Worm (Caenorhabditis elegans) whole organism, L4 larva: Measurements from ENCODE around the gene snb-5.

Source experiments
- F10B5.3 ChIP-seq: sonication (generic microtip); optimal IDR thresholded peaks from 2 replicates; lab custom pipeline; 2016; ENCODE audit warnings: mild to moderate bottlenecking, missing genetic modification characterization, missing compliant biosample characterization
- F26F4.8 ChIP-seq: fragments of 200-800 bp; sonication (Bioruptor generic); conservative IDR thresholded peaks from 2 replicates; pipeline ENCODE4 v1.3.6; 2022; ENCODE audit warnings: missing genetic modification characterization, missing compliant biosample characterization
- F44E2.7 ChIP-seq: fragments of 200-800 bp; sonication (Bioruptor generic); IDR thresholded peaks from 2 replicates; pipeline ENCODE4 v2.1.2; 2022; ENCODE audit warnings: missing genetic modification characterization, missing compliant biosample characterization
- T26A8.4 ChIP-seq: fragments of 200-800 bp; sonication (Bioruptor generic); IDR thresholded peaks from 2 replicates; pipeline ENCODE4 v1.3.6; 2022; ENCODE audit warnings: missing genetic modification characterization, missing compliant biosample characterization
- Y48G9A.11 ChIP-seq: fragments of 200-800 bp; sonication (Bioruptor generic); IDR thresholded peaks from 2 replicates; pipeline ENCODE4 v1.3.6; 2022; ENCODE audit warnings: missing genetic modification reagents, missing genetic modification characterization, missing compliant biosample characterization
- Y5F2A.4 ChIP-seq: fragments of 200-800 bp; sonication (Bioruptor generic); optimal IDR thresholded peaks from 2 replicates; lab custom pipeline; 2018; ENCODE audit warnings: mild to moderate bottlenecking, missing genetic modification characterization, missing compliant biosample characterization
- Y75B8A.6 ChIP-seq: fragments of 200-800 bp; sonication (Bioruptor generic); IDR thresholded peaks from 2 replicates; pipeline ENCODE4 v1.3.6; 2022; ENCODE audit warnings: missing genetic modification reagents, missing genetic modification characterization, missing compliant biosample characterization
- ZK337.2 ChIP-seq: fragments of 200-800 bp; sonication (Bioruptor generic); IDR thresholded peaks from 2 replicates; pipeline ENCODE4 v1.3.6; 2022; ENCODE audit warnings: missing genetic modification reagents, missing genetic modification characterization, missing compliant biosample characterization
- aha-1 ChIP-seq: fragments of 150-350 bp; peaks from one replicate; lab custom pipeline; 2014; ENCODE audit warnings: missing biosample characterization, missing genetic modification characterization
- ces-1 ChIP-seq: fragments of 150-350 bp; sonication (generic microtip); optimal IDR thresholded peaks from 4 replicates; lab custom pipeline; 2014; ENCODE audit warnings: missing biosample characterization, missing genetic modification reagents, missing genetic modification characterization
- ctbp-1 ChIP-seq: fragments of 200-800 bp; sonication (Bioruptor generic); IDR thresholded peaks from 2 replicates; pipeline ENCODE4 v1.3.6; 2022; ENCODE audit warnings: missing genetic modification reagents, missing genetic modification characterization, missing compliant biosample characterization
- dpl-1 ChIP-seq: fragments of 150-350 bp; optimal IDR thresholded peaks from 2 replicates; lab custom pipeline; 2014; ENCODE audit warnings: missing biosample characterization, missing genetic modification reagents, missing genetic modification characterization
- egl-27 ChIP-seq: sonication (generic microtip); optimal IDR thresholded peaks from 3 replicates; lab custom pipeline; 2017; ENCODE audit warnings: missing biosample characterization, missing genetic modification reagents, missing genetic modification characterization
- fkh-10 ChIP-seq: fragments of 150-350 bp; optimal IDR thresholded peaks from 2 replicates; lab custom pipeline; 2014; ENCODE audit warnings: missing biosample characterization, missing genetic modification reagents, missing genetic modification characterization
- lin-29 ChIP-seq: fragments of 200-800 bp; sonication (Bioruptor generic); IDR thresholded peaks from 2 replicates; pipeline ENCODE4 v1.3.6; 2022; ENCODE audit warnings: missing genetic modification reagents, missing genetic modification characterization, missing compliant biosample characterization
- lin-39 ChIP-seq: fragments of 150-350 bp; optimal IDR thresholded peaks from 2 replicates; lab custom pipeline; 2014; ENCODE audit warnings: missing biosample characterization, missing genetic modification reagents, missing genetic modification characterization
- mdl-1 ChIP-seq, 2 experiments: fragments of 150-350 bp in 1 of 2; sonication (generic microtip) in 1 of 2; optimal IDR thresholded peaks; 2 replicates each; lab custom pipeline; 2014 to 2017; ENCODE audit warnings: missing biosample characterization in 2 of 2, missing genetic modification characterization in 2 of 2
- nhr-237 ChIP-seq: sonication (generic microtip); optimal IDR thresholded peaks from 2 replicates; lab custom pipeline; 2017; ENCODE audit warnings: missing biosample characterization, missing genetic modification characterization
- nhr-28 ChIP-seq: fragments of 150-350 bp; optimal IDR thresholded peaks from 2 replicates; lab custom pipeline; 2014; ENCODE audit warnings: missing biosample characterization, missing genetic modification characterization
- nhr-42 ChIP-seq: fragments of 200-800 bp; sonication (Bioruptor generic); IDR thresholded peaks from 2 replicates; pipeline ENCODE4 v1.3.6; 2022; ENCODE audit warnings: missing genetic modification characterization, missing compliant biosample characterization
- nhr-6 ChIP-seq: fragments of 150-350 bp; optimal IDR thresholded peaks from 2 replicates; lab custom pipeline; 2014; ENCODE audit warnings: missing biosample characterization, missing genetic modification characterization
- pqm-1 ChIP-seq: sonication (generic microtip); optimal IDR thresholded peaks from 2 replicates; lab custom pipeline; 2017; ENCODE audit warnings: missing biosample characterization, missing genetic modification characterization
- rbr-2 ChIP-seq: sonication (generic microtip); optimal IDR thresholded peaks from 2 replicates; lab custom pipeline; 2016; ENCODE audit warnings: missing genotype, missing genetic modification characterization, missing compliant biosample characterization
- saeg-2 ChIP-seq: fragments of 200-800 bp; sonication (Bioruptor generic); IDR thresholded peaks from 2 replicates; pipeline ENCODE4 v1.3.6; 2022; ENCODE audit warnings: missing genetic modification reagents, missing genetic modification characterization, missing compliant biosample characterization
- spr-3 ChIP-seq: fragments of 200-800 bp; sonication (Bioruptor generic); optimal IDR thresholded peaks from 2 replicates; lab custom pipeline; 2018; ENCODE audit warnings: mild to moderate bottlenecking, missing genetic modification characterization, missing compliant biosample characterization
- unc-62 ChIP-seq, 3 experiments: fragments of 150-350 bp in 1 of 3; sonication (generic microtip); optimal IDR thresholded peaks in 2 of 3; peaks in 1 of 3; 1 replicate in 1 of 3; 2 replicates in 2 of 3; lab custom pipeline; 2014 to 2017; ENCODE audit warnings: missing biosample characterization in 3 of 3, missing genetic modification characterization in 3 of 3, missing genetic modification reagents in 3 of 3, missing genotype in 1 of 3
- zip-11 ChIP-seq: fragments of 200-800 bp; sonication (Bioruptor generic); IDR thresholded peaks from 2 replicates; pipeline ENCODE4 v1.3.6; 2022; ENCODE audit warnings: missing genetic modification characterization, missing compliant biosample characterization

The snb-5 gene

ce11 chrIII:8175263-8175662 is 27.6 kb upstream of the snb-5 start:
- TF ChIP-seq F26F4.8 (no peak), egl-27 (tag; lab: Kevin White, UChicago) (no peak), Y75B8A.6 (GFP tag; lab: Robert Waterston, UW) (no peak), unc-62 (GFP tag; optimal IDR thresholded peaks at IDR 0.05 in 1 of 2; lab: Kevin White, UChicago) (no peak), unc-62 (tag; optimal IDR thresholded peaks at IDR 0.05; lab: Kevin White, UChicago) (no peak), fkh-10 (GFP tag; lab: Kevin White, UChicago) (no peak), zip-11 (GFP tag; lab: Robert Waterston, UW) (no peak), F10B5.3 (tag; lab: Kevin White, UChicago) (no peak), nhr-42 (GFP tag; lab: Robert Waterston, UW) (no peak), pqm-1 (no peak), T26A8.4 (no peak), rbr-2 (tag; lab: Kevin White, UChicago) (no peak), saeg-2 (no peak), lin-29 (GFP tag; lab: Robert Waterston, UW) (no peak), ZK337.2 (GFP tag; lab: Robert Waterston, UW) (no peak)

- TF ChIP-seq spr-3 (GFP tag; lab: Kevin White, UChicago) (no peak), fkh-10 (GFP tag; lab: Kevin White, UChicago) (peak; percentile 0)
Measured at ce11 chrIII:8176265-8176664, 26.6 kb upstream of the snb-5 start, which contains the start of gene C50C3.12. TSS of gene C50C3.12 (plus strand) at chrIII:8176565.

- TF ChIP-seq ces-1 (GFP tag; lab: Kevin White, UChicago), result peak; percentile 39
- no peak for TF ChIP-seq nhr-28 (tag; lab: Kevin White, UChicago)
Measured at ce11 chrIII:8178924-8179323, 23.9 kb upstream of the snb-5 start, which contains the start of gene C50C3.5. TSS of gene C50C3.5 (plus strand) at chrIII:8179224.

ce11 chrIII:8181581-8181980 is 21.3 kb upstream of the snb-5 start, which contains the start of gene spc-2:
TSS of gene spc-2 (plus strand) at chrIII:8181881.
- TF ChIP-seq Y75B8A.6 (GFP tag; lab: Robert Waterston, UW), result no peak
- no peak for TF ChIP-seq Y5F2A.4
- no peak for TF ChIP-seq ces-1 (GFP tag; lab: Kevin White, UChicago)
- no peak for TF ChIP-seq saeg-2
- no peak for TF ChIP-seq mdl-1 (tag; optimal IDR thresholded peaks at IDR 0.05; lab: Kevin White, UChicago)
- no peak for TF ChIP-seq dpl-1 (GFP tag; lab: Kevin White, UChicago)
- TF ChIP-seq nhr-42 (GFP tag; lab: Robert Waterston, UW), result no peak

ce11 chrIII:8182573-8182972 is 20.3 kb upstream of the snb-5 start:
- TF ChIP-seq aha-1 (peak; percentile 90), F26F4.8 (no peak)

- TF ChIP-seq Y48G9A.11 (GFP tag; lab: Robert Waterston, UW), result no peak
- peak in 1 of 2 experiments; percentile 95 for TF ChIP-seq unc-62 (GFP tag; optimal IDR thresholded peaks at IDR 0.05 in 1 of 2; lab: Kevin White, UChicago)
- TF ChIP-seq unc-62 (tag; optimal IDR thresholded peaks at IDR 0.05; lab: Kevin White, UChicago), result no peak
- no peak for TF ChIP-seq nhr-237 (tag; lab: Kevin White, UChicago)
- no peak for TF ChIP-seq lin-39 (tag; lab: Kevin White, UChicago)
Measured at ce11 chrIII:8185130-8185529, 17.7 kb upstream of the snb-5 start.

- TF ChIP-seq ctbp-1 (GFP tag; lab: Robert Waterston, UW) (no peak), nhr-6 (tag; lab: Kevin White, UChicago) (no peak), F44E2.7 (GFP tag; lab: Robert Waterston, UW) (no peak)
Measured at ce11 chrIII:8190505-8190904, 12.3 kb upstream of the snb-5 start, which contains the start of gene C50C3.19. TSS of gene C50C3.19 (plus strand) at chrIII:8190805.
